Worm (Caenorhabditis elegans): ENCODE results near the gene C01G5.9.

- TF ChIP-seq C34F6.9 (tag; optimal IDR thresholded peaks at IDR 0.05): no peak
- no peak for TF ChIP-seq fos-1 (tag; optimal IDR thresholded peaks at IDR 0.05)
- no peak for TF ChIP-seq ceh-82 (tag; optimal IDR thresholded peaks at IDR 0.05)
- TF ChIP-seq aly-2 (tag; optimal IDR thresholded peaks at IDR 0.05): no peak
- TF ChIP-seq unc-55 (GFP tag; optimal IDR thresholded peaks at IDR 0.05): peak; percentile 50
- peak in 1 of 2 experiments; percentile 9 for TF ChIP-seq lsy-2 (tag; optimal IDR thresholded peaks at IDR 0.05)
- no peak for TF ChIP-seq skn-1 (tag; optimal IDR thresholded peaks at IDR 0.05)
- TF ChIP-seq snpc-4 (tag; optimal IDR thresholded peaks at IDR 0.05): no peak
- no peak for TF ChIP-seq nhr-77 (tag; optimal IDR thresholded peaks at IDR 0.05)
- no peak for TF ChIP-seq nhr-10 (tag; optimal IDR thresholded peaks at IDR 0.05)
- no peak for TF ChIP-seq elt-3 (tag; optimal IDR thresholded peaks at IDR 0.05)
Observed at ce11 chrIV:6541435-6541834, 21.7 kb downstream of the C01G5.9 start, which contains the start of gene C01G5.25.
